Worm (Caenorhabditis elegans) whole organism, early embryonic: Measurements from ENCODE around the gene smgl-2.

Source experiments
- F13C5.2 ChIP-seq: sonication (generic microtip); optimal IDR thresholded peaks from 2 replicates; lab custom pipeline; 2017; ENCODE audit warnings: mild to moderate bottlenecking, missing genetic modification characterization, inconsistent platforms, missing compliant biosample characterization
- aly-1 ChIP-seq: sonication (generic microtip); optimal IDR thresholded peaks from 2 replicates; lab custom pipeline; 2016; ENCODE audit warnings: missing genetic modification characterization, missing compliant biosample characterization
- ama-1 ChIP-seq: fragments of 150-350 bp; optimal IDR thresholded peaks from 2 replicates; lab custom pipeline; 2014
- ceh-13 ChIP-seq: fragments of 200-800 bp; sonication (Bioruptor generic); optimal IDR thresholded peaks from 2 replicates; lab custom pipeline; 2018; ENCODE audit warnings: mild to moderate bottlenecking, missing genetic modification characterization, missing compliant biosample characterization
- ceh-36 ChIP-seq: sonication (generic microtip); optimal IDR thresholded peaks from 2 replicates; lab custom pipeline; 2016; ENCODE audit warnings: missing genetic modification characterization, inconsistent platforms, missing compliant biosample characterization
- flt-1 ChIP-seq: fragments of 200-800 bp; sonication (Bioruptor generic); IDR thresholded peaks from 2 replicates; pipeline ENCODE4 v1.3.6; 2022; ENCODE audit warnings: missing genetic modification characterization, missing compliant biosample characterization
- hmbx-1 ChIP-seq: sonication (generic microtip); optimal IDR thresholded peaks from 2 replicates; lab custom pipeline; 2016; ENCODE audit warnings: mild to moderate bottlenecking, missing genetic modification characterization, missing compliant biosample characterization
- hnd-1 ChIP-seq: sonication (generic microtip); optimal IDR thresholded peaks from 2 replicates; lab custom pipeline; 2016; ENCODE audit warnings: missing genetic modification characterization, missing compliant biosample characterization
- pes-1 ChIP-seq: fragments of 200-800 bp; sonication (Bioruptor generic); IDR thresholded peaks from 2 replicates; pipeline ENCODE4 v1.3.6; 2022; ENCODE audit warnings: missing genetic modification reagents, missing genetic modification characterization, missing compliant biosample characterization

DNA sequence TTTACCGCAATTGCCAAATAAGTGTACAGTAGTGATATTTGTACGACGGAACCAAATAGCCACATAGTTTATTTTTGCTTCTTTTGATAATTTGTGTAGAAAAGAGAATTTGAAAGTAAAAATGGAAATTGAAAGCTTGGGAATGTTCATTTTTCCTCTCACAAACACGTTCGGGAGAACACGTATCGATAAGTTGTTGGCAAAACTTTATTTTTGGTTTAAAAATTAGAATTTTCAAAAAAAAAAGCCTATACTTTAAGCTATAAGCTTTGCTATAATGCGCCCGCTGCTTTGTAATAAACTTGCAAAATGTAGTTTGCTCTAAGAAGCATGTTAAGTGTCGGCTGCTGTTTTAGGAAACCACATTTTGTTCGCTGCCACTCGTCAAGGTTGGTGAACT is 29.4 kb downstream of the smgl-2 start, which contains the start of gene Y37E11AR.7:
- TF ChIP-seq ceh-36 (tag; lab: Kevin White, UChicago) (no peak), ceh-13 (GFP tag; lab: Kevin White, UChicago) (no peak), ama-1 (no peak), hmbx-1 (tag; lab: Kevin White, UChicago) (no peak), aly-1 (tag; lab: Kevin White, UChicago) (no peak), pes-1 (GFP tag; lab: Robert Waterston, UW) (no peak), hnd-1 (tag; lab: Kevin White, UChicago) (no peak), F13C5.2 (tag; lab: Kevin White, UChicago) (no peak), flt-1 (no peak)
